Worm (Caenorhabditis elegans) whole organism, young adult: ENCODE measurements around the gene dhs-18.

Source experiments
- B0336.3 ChIP-seq: fragments of 200-800 bp; sonication (Bioruptor generic); IDR thresholded peaks from 2 replicates; pipeline ENCODE4 v1.3.6; 2022; ENCODE audit warnings: missing genetic modification characterization, missing compliant biosample characterization
- C06A6.2 ChIP-seq: fragments of 200-800 bp; sonication (Bioruptor generic); conservative IDR thresholded peaks from 2 replicates; pipeline ENCODE4 v1.3.6; 2022; ENCODE audit warnings: missing genetic modification characterization, missing compliant biosample characterization
- F23B12.7 ChIP-seq: sonication (generic microtip); optimal IDR thresholded peaks from 2 replicates; lab custom pipeline; 2017; ENCODE audit warnings: missing genetic modification characterization, mild to moderate bottlenecking, missing compliant biosample characterization, antibody characterized with exemption, moderate library complexity; ENCODE audit not compliant: insufficient read depth
- F52B5.7 ChIP-seq: sonication (generic microtip); optimal IDR thresholded peaks from 2 replicates; lab custom pipeline; 2016; ENCODE audit warnings: mild to moderate bottlenecking, missing genetic modification characterization, missing compliant biosample characterization
- F55B11.4 ChIP-seq: sonication (generic microtip); optimal IDR thresholded peaks from 2 replicates; lab custom pipeline; 2016; ENCODE audit warnings: missing compliant biosample characterization, missing genetic modification characterization, borderline replicate concordance; ENCODE audit not compliant: insufficient read depth
- Y53G8AR.9 ChIP-seq: fragments of 200-800 bp; sonication (Bioruptor generic); conservative IDR thresholded peaks from 2 replicates; pipeline ENCODE4 v1.3.6; 2022; ENCODE audit warnings: missing genetic modification reagents, missing genetic modification characterization, missing compliant biosample characterization
- Y67H2A.10 ChIP-seq: fragments of 200-800 bp; sonication (Bioruptor generic); conservative IDR thresholded peaks from 2 replicates; pipeline ENCODE4 v1.3.6; 2022; ENCODE audit warnings: missing genetic modification reagents, missing genetic modification characterization, missing compliant biosample characterization
- Y79H2A.3 ChIP-seq: fragments of 200-800 bp; sonication (Bioruptor generic); conservative IDR thresholded peaks from 2 replicates; pipeline ENCODE4 v1.3.6; 2022; ENCODE audit warnings: missing genetic modification reagents, missing genetic modification characterization, missing compliant biosample characterization
- ama-1 ChIP-seq, 3 experiments: fragments of 150-350 bp in 1 of 3; sonication (generic microtip) in 2 of 3; optimal IDR thresholded peaks; 2 replicates each; lab custom pipeline; 2014 to 2018; ENCODE audit warnings: missing biosample characterization in 2 of 3, missing genetic modification characterization in 2 of 3, missing genetic modification reagents in 2 of 3
- atf-7 ChIP-seq: sonication (generic microtip); optimal IDR thresholded peaks from 2 replicates; lab custom pipeline; 2017; ENCODE audit warnings: mild to moderate bottlenecking, missing genetic modification characterization, missing compliant biosample characterization
- attf-3 ChIP-seq: fragments of 200-800 bp; sonication (Bioruptor generic); conservative IDR thresholded peaks from 2 replicates; pipeline ENCODE4 v1.3.6; 2022; ENCODE audit warnings: missing genetic modification reagents, missing genetic modification characterization, missing compliant biosample characterization
- die-1 ChIP-seq: sonication (generic microtip); optimal IDR thresholded peaks from 2 replicates; lab custom pipeline; 2016; ENCODE audit warnings: missing genotype, mild to moderate bottlenecking, missing genetic modification characterization, missing compliant biosample characterization
- dox-1 ChIP-seq: fragments of 200-800 bp; sonication (Bioruptor generic); IDR thresholded peaks from 2 replicates; pipeline ENCODE4 v1.3.6; 2022; ENCODE audit warnings: missing genetic modification reagents, missing genetic modification characterization, missing compliant biosample characterization
- egrh-3 ChIP-seq: fragments of 200-800 bp; sonication (Bioruptor generic); IDR thresholded peaks from 2 replicates; pipeline ENCODE4 v1.3.6; 2022; ENCODE audit warnings: missing genetic modification reagents, missing genetic modification characterization, missing compliant biosample characterization
- ets-4 ChIP-seq: fragments of 200-800 bp; sonication (Bioruptor generic); optimal IDR thresholded peaks from 2 replicates; lab custom pipeline; 2018; ENCODE audit warnings: mild to moderate bottlenecking, missing genetic modification characterization, missing compliant biosample characterization
- gei-17 ChIP-seq: fragments of 200-800 bp; sonication (Bioruptor generic); optimal IDR thresholded peaks from 2 replicates; lab custom pipeline; 2018; ENCODE audit warnings: mild to moderate bottlenecking, missing genetic modification characterization, missing compliant biosample characterization
- him-1 ChIP-seq: sonication (generic microtip); optimal IDR thresholded peaks from 2 replicates; lab custom pipeline; 2016; ENCODE audit warnings: missing genotype, missing genetic modification reagents, missing genetic modification characterization, missing compliant biosample characterization
- hmg-20 ChIP-seq: fragments of 200-800 bp; sonication (Bioruptor generic); IDR thresholded peaks from 2 replicates; pipeline ENCODE4 v1.3.6; 2022; ENCODE audit warnings: missing genetic modification reagents, missing genetic modification characterization, missing compliant biosample characterization
- let-607 ChIP-seq, 2 experiments: fragments of 200-800 bp in 1 of 2; sonication (Bioruptor generic) in 1 of 2; sonication (generic microtip) in 1 of 2; optimal IDR thresholded peaks; 2 replicates each; lab custom pipeline; 2016 to 2018; ENCODE audit warnings: mild to moderate bottlenecking in 2 of 2, missing compliant biosample characterization in 2 of 2, missing genetic modification characterization in 2 of 2, moderate library complexity in 2 of 2, missing genotype in 1 of 2
- madf-8 ChIP-seq: fragments of 200-800 bp; sonication (Bioruptor generic); conservative IDR thresholded peaks from 2 replicates; pipeline ENCODE4 v1.3.6; 2022; ENCODE audit warnings: missing genetic modification reagents, missing genetic modification characterization, missing compliant biosample characterization
- mes-4 ChIP-seq: sonication (generic microtip); optimal IDR thresholded peaks from 2 replicates; lab custom pipeline; 2016; ENCODE audit warnings: missing genotype, missing genetic modification characterization, missing compliant biosample characterization
- mxl-1 ChIP-seq: sonication (generic microtip); optimal IDR thresholded peaks from 2 replicates; lab custom pipeline; 2016; ENCODE audit warnings: missing genetic modification characterization, missing compliant biosample characterization
- nhr-27 ChIP-seq: fragments of 200-800 bp; sonication (Bioruptor generic); optimal IDR thresholded peaks from 2 replicates; lab custom pipeline; 2018; ENCODE audit warnings: mild to moderate bottlenecking, missing genetic modification characterization, moderate library complexity, missing compliant biosample characterization
- pbrm-1 ChIP-seq: fragments of 200-800 bp; sonication (Bioruptor generic); IDR thresholded peaks from 2 replicates; pipeline ENCODE4 v1.3.6; 2022; ENCODE audit warnings: missing genetic modification reagents, missing genetic modification characterization, missing compliant biosample characterization
- pha-4 ChIP-seq: fragments of 150-350 bp; sonication (generic microtip); optimal IDR thresholded peaks from 2 replicates; lab custom pipeline; 2014; ENCODE audit warnings: missing biosample characterization, missing genetic modification reagents, missing genetic modification characterization
- rcor-1 ChIP-seq: fragments of 200-800 bp; sonication (Bioruptor generic); IDR thresholded peaks from 2 replicates; pipeline ENCODE4 v1.3.6; 2022; ENCODE audit warnings: missing genetic modification reagents, missing genetic modification characterization, missing compliant biosample characterization
- repo-1 ChIP-seq: sonication (generic microtip); optimal IDR thresholded peaks from 2 replicates; lab custom pipeline; 2017; ENCODE audit warnings: mild to moderate bottlenecking, missing genetic modification characterization, missing compliant biosample characterization
- rpc-1 ChIP-seq, 2 experiments: fragments of 150-350 bp in 1 of 2; sonication (generic microtip) in 1 of 2; optimal IDR thresholded peaks; 2 replicates each; lab custom pipeline; 2014 to 2018; ENCODE audit warnings: missing biosample characterization in 1 of 2, missing genetic modification characterization in 1 of 2, missing genetic modification reagents in 1 of 2, missing genotype in 1 of 2
- sdz-38 ChIP-seq: sonication (generic microtip); optimal IDR thresholded peaks from 2 replicates; lab custom pipeline; 2016; ENCODE audit warnings: missing genotype, missing genetic modification characterization, missing compliant biosample characterization
- snpc-3.4 ChIP-seq: sonication (generic microtip); optimal IDR thresholded peaks from 2 replicates; lab custom pipeline; 2017; ENCODE audit warnings: missing genetic modification characterization, mild to moderate bottlenecking, missing compliant biosample characterization, antibody characterized with exemption, moderate library complexity, missing genotype, missing genetic modification reagents
- snpc-4 ChIP-seq, 5 experiments: fragments of 150-350 bp in 1 of 5; sonication (generic microtip) in 4 of 5; optimal IDR thresholded peaks; 2 replicates each; lab custom pipeline; 2014 to 2018; ENCODE audit warnings: missing genetic modification characterization in 5 of 5, missing biosample characterization in 3 of 5, antibody characterized with exemption in 2 of 5, mild to moderate bottlenecking in 2 of 5, missing compliant biosample characterization in 2 of 5, missing genotype in 2 of 5, moderate library complexity in 2 of 5, missing genetic modification reagents in 1 of 5

Gene dhs-18

DNA sequence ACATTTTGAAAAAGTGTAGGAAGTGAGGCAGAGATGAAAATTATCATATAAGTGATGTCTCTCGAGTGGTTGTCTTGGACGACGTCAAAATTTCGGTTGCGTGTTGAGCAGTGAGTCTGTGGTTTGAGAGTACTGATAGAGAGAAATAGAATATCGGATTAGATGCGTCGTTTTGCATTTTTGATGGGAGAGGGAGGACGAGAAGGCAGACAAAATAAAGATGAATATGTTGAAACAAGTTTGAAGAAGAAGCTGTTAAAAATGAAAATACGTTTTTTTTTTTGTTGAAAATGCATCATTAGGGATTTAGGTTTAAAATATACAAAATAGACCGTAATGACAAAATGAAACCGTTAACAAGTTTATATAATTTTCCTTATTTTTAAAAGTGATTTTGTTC lies 16.5 kb upstream of the dhs-18 start, which contains the start of gene T04C12.9:
T04C12.9 (minus strand) TSS at position 101 of the 400 bp plus-strand sequence.
- TF ChIP-seq snpc-3.4 (tag; lab: Kevin White, UChicago) = no peak
- TF ChIP-seq nhr-27 (tag; lab: Kevin White, UChicago) = no peak
- TF ChIP-seq snpc-4 (GFP tag; optimal IDR thresholded peaks at IDR 0.05; lab: Kevin White, UChicago) = no peak
- TF ChIP-seq snpc-4 (tag; optimal IDR thresholded peaks at IDR 0.05; lab: Kevin White, UChicago) = no peak
- TF ChIP-seq gei-17 (GFP tag; lab: Kevin White, UChicago) = no peak
- TF ChIP-seq let-607 (tag; optimal IDR thresholded peaks at IDR 0.05; lab: Kevin White, UChicago) = no peak
- TF ChIP-seq F55B11.4 (tag; lab: Kevin White, UChicago) = no peak
- TF ChIP-seq B0336.3 = no peak
- TF ChIP-seq ets-4 (GFP tag; lab: Kevin White, UChicago) = no peak

DNA sequence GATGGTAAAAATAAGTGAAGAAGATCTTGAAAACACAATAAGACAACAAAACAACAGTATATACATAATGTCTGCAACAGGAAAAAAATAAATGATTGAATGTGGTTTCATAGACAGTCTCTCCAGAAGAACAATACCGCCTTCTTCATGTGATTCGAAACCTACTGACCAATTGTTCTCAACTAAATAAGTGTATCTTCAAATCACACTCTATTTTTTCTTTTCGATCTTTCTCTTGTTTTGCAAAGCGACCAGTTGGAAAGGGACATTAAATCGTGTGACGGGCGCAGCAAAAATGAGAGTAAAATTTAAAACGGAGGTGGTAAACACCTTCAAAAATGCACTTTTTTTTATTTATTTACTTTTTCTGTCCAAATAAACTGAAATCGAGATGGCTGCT lies 15.3 kb upstream of the dhs-18 start:
- TF ChIP-seq egrh-3 = no peak
- no peak for TF ChIP-seq rpc-1 (optimal IDR thresholded peaks at IDR 0.05; lab: Kevin White, UChicago)
- no peak for TF ChIP-seq rpc-1 (tag; optimal IDR thresholded peaks at IDR 0.05; lab: Kevin White, UChicago)
- TF ChIP-seq pha-4 (tag; lab: Kevin White, UChicago) = no peak
- TF ChIP-seq him-1 (tag; lab: Kevin White, UChicago) = no peak
- no peak for TF ChIP-seq dox-1 (GFP tag; lab: Robert Waterston, UW)
- TF ChIP-seq F23B12.7 = no peak
- TF ChIP-seq atf-7 (tag; lab: Kevin White, UChicago) = no peak
- no peak for TF ChIP-seq sdz-38 (tag; lab: Kevin White, UChicago)
- TF ChIP-seq attf-3 (GFP tag; lab: Robert Waterston, UW) = no peak
- no peak for TF ChIP-seq Y53G8AR.9 (GFP tag; lab: Robert Waterston, UW)
- no peak for TF ChIP-seq pbrm-1 (GFP tag; lab: Robert Waterston, UW)
- TF ChIP-seq C06A6.2 (GFP tag; lab: Robert Waterston, UW) = no peak
- no peak for TF ChIP-seq die-1 (tag; lab: Kevin White, UChicago)
- TF ChIP-seq F52B5.7 (tag; lab: Kevin White, UChicago) = no peak
- TF ChIP-seq rcor-1 (GFP tag; lab: Robert Waterston, UW) = no peak
- TF ChIP-seq mxl-1 (tag; lab: Kevin White, UChicago) = no peak
- no peak for TF ChIP-seq Y79H2A.3 (GFP tag; lab: Robert Waterston, UW)
- no peak for TF ChIP-seq repo-1 (tag; lab: Kevin White, UChicago)
- no peak for TF ChIP-seq madf-8 (GFP tag; lab: Robert Waterston, UW)

DNA sequence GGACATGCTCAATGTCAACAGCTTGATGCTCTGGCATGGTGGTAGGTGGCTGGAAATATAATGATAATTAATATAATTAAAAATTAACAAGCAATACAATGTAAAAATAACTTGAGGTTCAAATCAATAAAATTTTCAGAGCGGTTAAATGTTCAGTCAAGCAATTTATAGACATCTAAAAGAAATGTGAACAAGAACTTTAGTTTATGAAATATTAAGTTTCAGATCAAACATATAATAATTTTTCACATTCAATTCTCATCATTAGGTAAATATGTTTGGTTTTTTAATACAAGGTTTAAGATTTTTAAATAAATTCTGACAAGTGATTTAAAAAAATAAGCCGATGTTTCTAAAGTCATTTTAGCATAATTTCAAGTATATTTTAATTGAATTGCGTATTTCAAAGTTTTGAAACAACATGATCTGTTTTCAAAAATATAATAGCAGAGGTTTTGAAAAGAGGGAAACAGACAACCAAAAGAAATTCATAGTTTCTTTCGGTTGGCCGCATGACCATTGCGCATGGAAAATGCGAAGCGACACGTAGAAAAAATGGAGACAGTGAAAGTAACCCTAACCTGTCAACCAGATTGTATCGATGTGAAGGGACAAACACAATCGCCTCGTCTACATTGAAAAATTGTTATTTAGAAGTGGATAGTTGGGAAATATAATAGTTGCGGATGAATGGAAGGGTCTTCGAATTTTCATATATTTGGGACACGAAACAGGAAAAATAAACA lies 13.8 kb upstream of the dhs-18 start, which contains the start of gene T04C12.11:
T04C12.11 (minus strand) TSS at position 51 of the 746 bp plus-strand sequence.
- no peak for TF ChIP-seq mes-4 (tag; lab: Kevin White, UChicago)
- TF ChIP-seq hmg-20 = no peak

DNA sequence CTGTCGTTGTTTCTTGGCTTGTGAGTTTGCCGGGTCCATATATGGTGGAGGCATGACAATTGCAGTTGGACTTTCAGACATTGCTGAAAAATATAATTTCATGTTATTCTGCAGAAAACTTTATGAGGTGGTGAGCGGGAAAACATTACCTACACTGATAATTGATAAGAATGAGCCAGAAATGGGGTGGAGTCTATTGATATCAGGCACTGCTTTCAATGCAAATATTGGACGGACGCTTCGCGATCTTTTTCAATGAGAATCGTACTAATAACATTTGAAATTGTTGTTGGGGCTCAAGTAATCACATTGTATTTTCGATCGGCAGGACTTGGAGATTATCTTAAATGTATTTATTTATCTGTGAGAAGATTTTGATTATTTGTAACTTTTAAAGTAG lies 12.5 kb upstream of the dhs-18 start, which contains the start of gene T04C12.1:
T04C12.1 (minus strand) TSS at position 90 of the 400 bp plus-strand sequence.
- no peak for TF ChIP-seq Y67H2A.10 (GFP tag; lab: Robert Waterston, UW)
- TF ChIP-seq ama-1 (optimal IDR thresholded peaks at IDR 0.05; lab: Kevin White, UChicago) = peak; percentile 6
- TF ChIP-seq ama-1 (GFP tag; optimal IDR thresholded peaks at IDR 0.05; lab: Kevin White, UChicago) = no peak
